Fruit fly (Drosophila melanogaster): ENCODE data around the gene Abl.

DNA sequence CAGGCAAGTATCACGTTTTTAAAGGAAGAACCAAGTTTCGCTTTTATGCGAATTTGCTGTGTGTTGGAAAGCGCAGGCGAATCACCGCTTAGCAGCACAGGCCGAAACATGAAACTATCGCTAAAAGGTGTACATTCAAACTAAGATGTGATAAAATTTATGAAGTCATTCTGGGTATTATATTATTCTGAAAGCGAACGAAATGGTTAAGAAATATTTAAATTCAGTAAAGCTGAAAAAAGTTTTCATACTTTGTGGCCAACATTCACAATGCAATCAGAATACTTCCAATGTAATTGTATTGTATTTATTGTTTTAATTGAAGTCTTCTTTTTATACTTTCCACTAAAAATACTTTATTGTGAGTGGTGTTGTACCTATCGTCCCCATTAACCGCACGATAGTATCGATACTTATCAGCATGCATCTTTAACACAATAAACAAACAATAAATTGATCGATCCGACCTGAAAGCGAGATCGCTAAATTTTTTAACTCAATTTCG is 66.4 kb downstream of the Abl start, which contains the start of gene Smn:
- TF ChIP-seq cic (GFP tag; optimal IDR thresholded peaks at IDR 0.05) (no peak), kay (GFP tag; ENCODE audit: borderline replicate concordance) (no peak), CG33017 (tag; optimal IDR thresholded peaks at IDR 0.05) (peak; percentile 54), CG14711 (tag; optimal IDR thresholded peaks at IDR 0.05) (peak; percentile 47)
